Worm (Caenorhabditis elegans) whole organism, L3 larva: ENCODE results near the gene tag-340.

Experiments
- R02D3.7 ChIP-seq: fragments of 150-350 bp; optimal IDR thresholded peaks from 2 replicates; lab custom pipeline; 2014; ENCODE audit warnings: missing biosample characterization, missing genetic modification characterization
- ZK546.5 ChIP-seq: sonication (generic microtip); optimal IDR thresholded peaks from 2 replicates; lab custom pipeline; 2017; ENCODE audit warnings: missing biosample characterization, missing genetic modification characterization
- ceh-16 ChIP-seq: sonication (generic microtip); optimal IDR thresholded peaks from 2 replicates; lab custom pipeline; 2017; ENCODE audit warnings: missing biosample characterization, missing genetic modification characterization
- ceh-28 ChIP-seq: fragments of 150-350 bp; optimal IDR thresholded peaks from 2 replicates; lab custom pipeline; 2014; ENCODE audit warnings: missing biosample characterization, missing genetic modification reagents, missing genetic modification characterization
- ceh-9 ChIP-seq: sonication (generic microtip); optimal IDR thresholded peaks from 2 replicates; lab custom pipeline; 2018; ENCODE audit warnings: missing biosample characterization, missing genetic modification characterization
- daf-12 ChIP-seq: fragments of 150-350 bp; optimal IDR thresholded peaks from 2 replicates; lab custom pipeline; 2014; ENCODE audit warnings: missing biosample characterization, missing genetic modification reagents, missing genetic modification characterization
- egl-27 ChIP-seq: sonication (generic microtip); optimal IDR thresholded peaks from 4 replicates; lab custom pipeline; 2017; ENCODE audit warnings: missing biosample characterization, missing genetic modification reagents, missing genetic modification characterization
- egl-5 ChIP-seq: fragments of 150-350 bp; optimal IDR thresholded peaks from 2 replicates; lab custom pipeline; 2017; ENCODE audit warnings: missing biosample characterization, missing genetic modification reagents, missing genetic modification characterization, inconsistent platforms
- elt-1 ChIP-seq: fragments of 150-350 bp; optimal IDR thresholded peaks from 2 replicates; lab custom pipeline; 2014; ENCODE audit warnings: missing biosample characterization, missing genetic modification characterization
- elt-3 ChIP-seq, 3 experiments: fragments of 150-350 bp in 1 of 3; sonication (generic microtip) in 2 of 3; optimal IDR thresholded peaks; 2 replicates in 2 of 3; 4 replicates in 1 of 3; lab custom pipeline; 2014 to 2017; ENCODE audit warnings: missing biosample characterization in 3 of 3, missing genetic modification characterization in 3 of 3
- eor-1 ChIP-seq, 2 experiments: fragments of 150-350 bp; optimal IDR thresholded peaks; 2 replicates each; lab custom pipeline; 2014 to 2018; ENCODE audit warnings: missing biosample characterization in 2 of 2, missing genetic modification characterization in 2 of 2
- fkh-2 ChIP-seq: fragments of 150-350 bp; optimal IDR thresholded peaks from 2 replicates; lab custom pipeline; 2014; ENCODE audit warnings: missing biosample characterization, missing genetic modification reagents, missing genetic modification characterization
- hmg-11 ChIP-seq: sonication (generic microtip); optimal IDR thresholded peaks from 2 replicates; lab custom pipeline; 2016; ENCODE audit warnings: missing genetic modification characterization, missing compliant biosample characterization
- lin-15B ChIP-seq: fragments of 150-350 bp; optimal IDR thresholded peaks from 2 replicates; lab custom pipeline; 2014; ENCODE audit warnings: missing biosample characterization, missing genetic modification characterization
- lin-39 ChIP-seq: fragments of 150-350 bp; optimal IDR thresholded peaks from 2 replicates; lab custom pipeline; 2018; ENCODE audit warnings: missing biosample characterization, missing genetic modification reagents, missing genetic modification characterization
- lsy-12 ChIP-seq: sonication (generic microtip); optimal IDR thresholded peaks from 2 replicates; lab custom pipeline; 2016; ENCODE audit warnings: mild to moderate bottlenecking, missing genetic modification characterization, missing compliant biosample characterization
- mdl-1 ChIP-seq: fragments of 150-350 bp; optimal IDR thresholded peaks from 2 replicates; lab custom pipeline; 2014; ENCODE audit warnings: missing biosample characterization, missing genetic modification characterization
- mml-1 ChIP-seq: fragments of 150-350 bp; sonication (generic microtip); optimal IDR thresholded peaks from 3 replicates; lab custom pipeline; 2014; ENCODE audit warnings: missing biosample characterization, missing genetic modification characterization
- nfya-1 ChIP-seq: sonication (generic microtip); optimal IDR thresholded peaks from 2 replicates; lab custom pipeline; 2017; ENCODE audit warnings: missing genetic modification characterization, mild to moderate bottlenecking, missing compliant biosample characterization, antibody characterized with exemption, moderate library complexity; ENCODE audit not compliant: insufficient read depth
- nhr-11 ChIP-seq: fragments of 150-350 bp; optimal IDR thresholded peaks from 2 replicates; lab custom pipeline; 2014; ENCODE audit warnings: missing biosample characterization, missing genetic modification characterization
- nhr-12 ChIP-seq: fragments of 150-350 bp; optimal IDR thresholded peaks from 2 replicates; lab custom pipeline; 2014; ENCODE audit warnings: missing biosample characterization, missing genetic modification characterization
- nhr-23 ChIP-seq: fragments of 150-350 bp; optimal IDR thresholded peaks from 2 replicates; lab custom pipeline; 2014; ENCODE audit warnings: missing biosample characterization, missing genetic modification reagents, missing genetic modification characterization
- nhr-25 ChIP-seq: sonication (generic microtip); optimal IDR thresholded peaks from 2 replicates; lab custom pipeline; 2017; ENCODE audit warnings: missing biosample characterization, missing genetic modification characterization
- nhr-43 ChIP-seq: sonication (generic microtip); optimal IDR thresholded peaks from 2 replicates; lab custom pipeline; 2016; ENCODE audit warnings: mild to moderate bottlenecking, missing genetic modification characterization, missing compliant biosample characterization; ENCODE audit not compliant: poor library complexity, severe bottlenecking
- nhr-76 ChIP-seq: fragments of 150-350 bp; sonication (generic microtip); optimal IDR thresholded peaks from 5 replicates; lab custom pipeline; 2014; ENCODE audit warnings: missing biosample characterization, missing genetic modification characterization
- nhr-77 ChIP-seq: fragments of 150-350 bp; optimal IDR thresholded peaks from 2 replicates; lab custom pipeline; 2014; ENCODE audit warnings: missing biosample characterization, missing genetic modification characterization
- pha-4 ChIP-seq: fragments of 150-350 bp; optimal IDR thresholded peaks from 2 replicates; lab custom pipeline; 2014; ENCODE audit warnings: missing biosample characterization, missing genetic modification reagents, missing genetic modification characterization
- skn-1 ChIP-seq: fragments of 150-350 bp; optimal IDR thresholded peaks from 2 replicates; lab custom pipeline; 2014; ENCODE audit warnings: missing biosample characterization, missing genetic modification characterization
- snpc-4 ChIP-seq: fragments of 150-350 bp; optimal IDR thresholded peaks from 2 replicates; lab custom pipeline; 2014; ENCODE audit warnings: missing biosample characterization, missing genetic modification characterization
- unc-39 ChIP-seq: sonication (generic microtip); optimal IDR thresholded peaks from 4 replicates; lab custom pipeline; 2017; ENCODE audit warnings: missing biosample characterization, missing genetic modification characterization
- unc-62 ChIP-seq: fragments of 150-350 bp; sonication (generic microtip); optimal IDR thresholded peaks from 4 replicates; lab custom pipeline; 2014; ENCODE audit warnings: missing biosample characterization, missing genetic modification reagents, missing genetic modification characterization
- zag-1 ChIP-seq: fragments of 150-350 bp; optimal IDR thresholded peaks from 2 replicates; lab custom pipeline; 2014; ENCODE audit warnings: missing biosample characterization, missing genetic modification characterization
- ztf-11 ChIP-seq: fragments of 150-350 bp; optimal IDR thresholded peaks from 2 replicates; lab custom pipeline; 2014; ENCODE audit warnings: missing biosample characterization, missing genetic modification characterization

tag-340 gene

ce11 chrIII:4947352-4947751 is 47.0 kb downstream of the tag-340 start:
- TF ChIP-seq nfya-1 (tag; lab: Kevin White, UChicago) = peak; percentile 58
- TF ChIP-seq unc-62 (GFP tag; lab: Kevin White, UChicago) = no peak
- TF ChIP-seq mdl-1 (tag; lab: Kevin White, UChicago) = no peak
- peak; percentile 77 for TF ChIP-seq lin-39 (tag; lab: Kevin White, UChicago)
- TF ChIP-seq nhr-76 (tag; lab: Kevin White, UChicago) = no peak
- TF ChIP-seq hmg-11 (tag; lab: Kevin White, UChicago) = peak; percentile 47

ce11 chrIII:4948631-4949030 is 48.3 kb downstream of the tag-340 start:
- TF ChIP-seq zag-1 (tag; lab: Kevin White, UChicago) (no peak), nhr-76 (tag; lab: Kevin White, UChicago) (no peak), nfya-1 (tag; lab: Kevin White, UChicago) (peak; percentile 9), unc-62 (GFP tag; lab: Kevin White, UChicago) (no peak), fkh-2 (tag; lab: Kevin White, UChicago) (no peak), eor-1 (tag; optimal IDR thresholded peaks at IDR 0.05; lab: Kevin White, UChicago) (no peak), nhr-25 (tag; lab: Kevin White, UChicago) (no peak), ztf-11 (tag; lab: Kevin White, UChicago) (no peak), lsy-12 (tag; lab: Kevin White, UChicago) (no peak), lin-39 (tag; lab: Kevin White, UChicago) (peak; percentile 6), nhr-23 (tag; lab: Kevin White, UChicago) (no peak), egl-27 (tag; lab: Kevin White, UChicago) (no peak), ZK546.5 (no peak), hmg-11 (tag; lab: Kevin White, UChicago) (no peak), nhr-12 (tag; lab: Kevin White, UChicago) (no peak), elt-1 (tag; lab: Kevin White, UChicago) (no peak)

- peak; percentile 65 for TF ChIP-seq lin-39 (tag; lab: Kevin White, UChicago)
- TF ChIP-seq pha-4 (tag; lab: Kevin White, UChicago) = peak; percentile 16
- no peak for TF ChIP-seq mdl-1 (tag; lab: Kevin White, UChicago)
- TF ChIP-seq lin-15B = peak; percentile 37
- no peak for TF ChIP-seq nhr-77 (tag; lab: Kevin White, UChicago)
- peak; percentile 86 for TF ChIP-seq nfya-1 (tag; lab: Kevin White, UChicago)
- no peak for TF ChIP-seq fkh-2 (tag; lab: Kevin White, UChicago)
- peak; percentile 58 for TF ChIP-seq hmg-11 (tag; lab: Kevin White, UChicago)
- TF ChIP-seq nhr-11 = peak; percentile 17
- peak; percentile 18 for TF ChIP-seq snpc-4
Observed at ce11 chrIII:4950345-4950744, 50.0 kb downstream of the tag-340 start.

- TF ChIP-seq lin-39 (tag; lab: Kevin White, UChicago) = peak; percentile 66
- peak; percentile 26 for TF ChIP-seq egl-5 (tag; lab: Kevin White, UChicago)
- TF ChIP-seq fkh-2 (tag; lab: Kevin White, UChicago) = no peak
- peak; percentile 43 for TF ChIP-seq nfya-1 (tag; lab: Kevin White, UChicago)
- peak; percentile 6 for TF ChIP-seq hmg-11 (tag; lab: Kevin White, UChicago)
- no peak for TF ChIP-seq unc-39
- TF ChIP-seq ceh-9 (tag; lab: Kevin White, UChicago) = no peak
Observed at ce11 chrIII:4951210-4951609, 50.9 kb downstream of the tag-340 start.

ce11 chrIII:4951824-4952223 is 51.5 kb downstream of the tag-340 start, which contains the start of gene flh-2:
Gene flh-2 (plus strand): TSS chrIII:4952124.
- TF ChIP-seq fkh-2 (tag; lab: Kevin White, UChicago) (no peak), pha-4 (tag; lab: Kevin White, UChicago) (no peak), nfya-1 (tag; lab: Kevin White, UChicago) (no peak), skn-1 (tag; lab: Kevin White, UChicago) (no peak), elt-3 (tag; optimal IDR thresholded peaks at IDR 0.05; lab: Kevin White, UChicago) (no peak), ztf-11 (tag; lab: Kevin White, UChicago) (no peak), nhr-76 (tag; lab: Kevin White, UChicago) (no peak), nhr-43 (tag; lab: Kevin White, UChicago) (no peak), mml-1 (no peak), nhr-25 (tag; lab: Kevin White, UChicago) (no peak), daf-12 (tag; lab: Kevin White, UChicago) (no peak), eor-1 (tag; optimal IDR thresholded peaks at IDR 0.05; lab: Kevin White, UChicago) (no peak), ceh-28 (tag; lab: Kevin White, UChicago) (no peak), mdl-1 (tag; lab: Kevin White, UChicago) (no peak), R02D3.7 (no peak), ceh-16 (tag; lab: Kevin White, UChicago) (no peak), nhr-11 (no peak)
